Worm (Caenorhabditis elegans) whole organism, early embryonic: Measurements from ENCODE around the gene dod-6.

Experiments used
- ama-1 ChIP-seq: fragments of 150-350 bp; optimal IDR thresholded peaks from 2 replicates; lab custom pipeline; 2014
- tbx-37 ChIP-seq: fragments of 200-800 bp; sonication (Bioruptor generic); conservative IDR thresholded peaks from 2 replicates; pipeline ENCODE4 v1.3.6; 2022; ENCODE audit warnings: missing genetic modification reagents, missing genetic modification characterization, missing compliant biosample characterization

ce11 chrIII:10160385-10160784 lies 37.1 kb upstream of the dod-6 start, which contains the start of the genes K08E5.5 and mua-3:
- TF ChIP-seq tbx-37 (GFP tag; lab: Robert Waterston, UW), result no peak
- TF ChIP-seq ama-1 (lab: Kevin White, UChicago), result no peak
